Fruit fly (Drosophila melanogaster) whole organism, embryonic: ENCODE results near the gene CG46397.

Experiments used
- Awh ChIP-seq: fragments of 200-800 bp; sonication (Bioruptor generic); IDR thresholded peaks from 2 replicates; pipeline ENCODE4, ENCODE4 v1.3.6; 2022; ENCODE audit warnings: missing biosample characterization, missing genetic modification characterization
- BtbVII ChIP-seq: fragments of 200-800 bp; sonication (Bioruptor generic); optimal IDR thresholded peaks from 3 replicates; lab custom pipeline; 2017; ENCODE audit warnings: missing biosample characterization, mild to moderate bottlenecking, missing genetic modification characterization
- CG10209 ChIP-seq: fragments of 200-800 bp; sonication (Bioruptor generic); optimal IDR thresholded peaks from 3 replicates; lab custom pipeline; 2017; ENCODE audit warnings: missing biosample characterization, mild to moderate bottlenecking, missing genetic modification characterization, missing genetic modification reagents
- CG10431 ChIP-seq: fragments of 200-800 bp; sonication (Bioruptor generic); optimal IDR thresholded peaks from 3 replicates; lab custom pipeline; 2018; ENCODE audit warnings: missing biosample characterization, mild to moderate bottlenecking, missing genetic modification characterization
- CG11456 ChIP-seq: fragments of 200-800 bp; sonication (Bioruptor generic); IDR thresholded peaks from 3 replicates; pipeline ENCODE4 v1.3.6; 2022; ENCODE audit warnings: missing biosample characterization, missing genetic modification characterization
- CG11723 ChIP-seq: fragments of 200-800 bp; sonication (Bioruptor generic); optimal IDR thresholded peaks from 2 replicates; lab custom pipeline; 2017; ENCODE audit warnings: missing biosample characterization, mild to moderate bottlenecking, missing genetic modification characterization
- CG12769 ChIP-seq: fragments of 200-800 bp; sonication (Bioruptor generic); optimal IDR thresholded peaks from 2 replicates; lab custom pipeline; 2019; ENCODE audit warnings: missing biosample characterization, mild to moderate bottlenecking, missing genetic modification characterization, moderate library complexity
- CG13296 ChIP-seq: fragments of 200-800 bp; sonication (Bioruptor generic); optimal IDR thresholded peaks from 3 replicates; lab custom pipeline; 2018; ENCODE audit warnings: missing biosample characterization, mild to moderate bottlenecking, missing genetic modification characterization
- CG15479 ChIP-seq: fragments of 200-800 bp; sonication (Bioruptor generic); optimal IDR thresholded peaks from 3 replicates; lab custom pipeline; 2019; ENCODE audit warnings: missing biosample characterization, mild to moderate bottlenecking, missing genetic modification characterization, moderate library complexity
- CG16813 ChIP-seq: fragments of 200-800 bp; sonication (Bioruptor generic); IDR thresholded peaks from 3 replicates; pipeline ENCODE4 v1.3.6; 2022; ENCODE audit warnings: missing biosample characterization, missing genetic modification characterization; ENCODE audit not compliant: partially characterized antibody
- CG17359 ChIP-seq: fragments of 200-800 bp; sonication (Bioruptor generic); optimal IDR thresholded peaks from 3 replicates; lab custom pipeline; 2018; ENCODE audit warnings: missing biosample characterization, mild to moderate bottlenecking, missing genetic modification characterization, moderate library complexity
- CG2120 ChIP-seq: fragments of 200-800 bp; sonication (Bioruptor generic); optimal IDR thresholded peaks from 3 replicates; lab custom pipeline; 2016; ENCODE audit warnings: missing biosample characterization, missing genetic modification characterization
- CG32772 ChIP-seq: fragments of 200-800 bp; sonication (Bioruptor generic); IDR thresholded peaks from 2 replicates; pipeline ENCODE4 v1.3.6; 2022; ENCODE audit warnings: missing biosample characterization, missing genetic modification characterization
- CG7745 ChIP-seq: fragments of 200-800 bp; sonication (Bioruptor generic); optimal IDR thresholded peaks from 2 replicates; lab custom pipeline; 2018; ENCODE audit warnings: missing biosample characterization, mild to moderate bottlenecking, missing genetic modification characterization, moderate library complexity
- CG7928 ChIP-seq: fragments of 200-800 bp; sonication (Bioruptor generic); optimal IDR thresholded peaks from 2 replicates; lab custom pipeline; 2017; ENCODE audit warnings: missing biosample characterization, mild to moderate bottlenecking, missing genetic modification characterization
- CG9876 ChIP-seq: fragments of 200-800 bp; sonication (Bioruptor generic); optimal IDR thresholded peaks from 2 replicates; lab custom pipeline; 2016; ENCODE audit warnings: missing biosample characterization, missing genetic modification characterization
- Drgx ChIP-seq: fragments of 200-800 bp; sonication (Bioruptor generic); IDR thresholded peaks from 2 replicates; pipeline ENCODE4 v1.3.6; 2022; ENCODE audit warnings: missing biosample characterization, missing genetic modification characterization
- Mrtf ChIP-seq: fragments of 200-800 bp; sonication (Bioruptor generic); IDR thresholded peaks from 3 replicates; pipeline ENCODE4 v1.3.6; 2022; ENCODE audit warnings: missing biosample characterization, missing genetic modification characterization
- Myb ChIP-seq: fragments of 200-800 bp; sonication (Bioruptor generic); optimal IDR thresholded peaks from 2 replicates; lab custom pipeline; 2016; ENCODE audit warnings: missing biosample characterization, missing genetic modification characterization
- Rx ChIP-seq: fragments of 200-800 bp; sonication (Bioruptor generic); IDR thresholded peaks from 2 replicates; pipeline ENCODE4 v1.3.6; 2022; ENCODE audit warnings: missing biosample characterization, missing genetic modification characterization
- Taf1 ChIP-seq: fragments of 200-800 bp; sonication (Bioruptor generic); IDR thresholded peaks from 2 replicates; pipeline ENCODE4 v1.3.6; 2022; ENCODE audit warnings: missing biosample characterization, missing genetic modification characterization
- abd-A ChIP-seq: fragments of 200-800 bp; sonication (Bioruptor generic); optimal IDR thresholded peaks from 3 replicates; lab custom pipeline; 2019; ENCODE audit warnings: missing biosample characterization, mild to moderate bottlenecking, missing genetic modification characterization, moderate library complexity
- al ChIP-seq: fragments of 200-800 bp; sonication (Bioruptor generic); IDR thresholded peaks from 2 replicates; pipeline ENCODE4 v1.3.6; 2022; ENCODE audit warnings: missing biosample characterization, missing genetic modification characterization
- ash1 ChIP-seq: fragments of 200-800 bp; sonication (Bioruptor generic); optimal IDR thresholded peaks from 2 replicates; lab custom pipeline; 2018; ENCODE audit warnings: missing biosample characterization, mild to moderate bottlenecking, missing genetic modification characterization
- bsh ChIP-seq, 2 experiments: fragments of 200-800 bp; sonication (Bioruptor generic); optimal IDR thresholded peaks; 2 replicates each; lab custom pipeline; 2017 to 2018; ENCODE audit warnings: mild to moderate bottlenecking in 2 of 2, missing biosample characterization in 2 of 2, missing genetic modification characterization in 2 of 2, moderate library complexity in 1 of 2
- chif ChIP-seq, 2 experiments: fragments of 200-800 bp; sonication (Bioruptor generic); optimal IDR thresholded peaks; 3 replicates each; lab custom pipeline; 2016; ENCODE audit warnings: missing biosample characterization in 2 of 2, missing genetic modification characterization in 2 of 2
- chm ChIP-seq: fragments of 200-800 bp; sonication (Bioruptor generic); IDR thresholded peaks from 2 replicates; pipeline ENCODE4 v1.3.6; 2022; ENCODE audit warnings: missing biosample characterization, missing genetic modification characterization
- crol ChIP-seq: fragments of 200-800 bp; sonication (Bioruptor generic); IDR thresholded peaks from 2 replicates; pipeline ENCODE4 v1.3.6; 2022; ENCODE audit warnings: missing biosample characterization, missing genetic modification characterization
- danr ChIP-seq: fragments of 200-800 bp; sonication (Bioruptor generic); IDR thresholded peaks from 2 replicates; pipeline ENCODE4 v1.3.6; 2022; ENCODE audit warnings: missing biosample characterization, missing genetic modification characterization
- dati ChIP-seq: fragments of 200-800 bp; sonication (Bioruptor generic); IDR thresholded peaks from 2 replicates; pipeline ENCODE4 v1.3.6; 2022; ENCODE audit warnings: missing biosample characterization, missing genetic modification characterization
- eyg ChIP-seq: fragments of 200-800 bp; sonication (Bioruptor generic); optimal IDR thresholded peaks from 3 replicates; lab custom pipeline; 2016; ENCODE audit warnings: missing biosample characterization, missing genetic modification characterization
- gcm2 ChIP-seq: fragments of 200-800 bp; sonication (Bioruptor generic); optimal IDR thresholded peaks from 2 replicates; lab custom pipeline; 2016; ENCODE audit warnings: missing biosample characterization, missing genetic modification characterization
- ken ChIP-seq: fragments of 200-800 bp; sonication (Bioruptor generic); IDR thresholded peaks from 3 replicates; pipeline ENCODE4 v1.3.6; 2022; ENCODE audit warnings: missing biosample characterization, missing genetic modification characterization
- lbe ChIP-seq: fragments of 200-800 bp; sonication (Bioruptor generic); optimal IDR thresholded peaks from 2 replicates; lab custom pipeline; 2016; ENCODE audit warnings: missing biosample characterization, mild to moderate bottlenecking, missing genetic modification characterization
- nom ChIP-seq: fragments of 200-800 bp; sonication (Bioruptor generic); optimal IDR thresholded peaks from 2 replicates; lab custom pipeline; 2017; ENCODE audit warnings: missing biosample characterization, missing genetic modification characterization, mild to moderate bottlenecking, moderate library complexity, missing genetic modification reagents
- onecut ChIP-seq: fragments of 200-800 bp; sonication (Bioruptor generic); IDR thresholded peaks from 2 replicates; pipeline ENCODE4 v1.3.6; 2022; ENCODE audit warnings: missing biosample characterization, missing genetic modification characterization
- pita ChIP-seq: fragments of 200-800 bp; sonication (Bioruptor generic); optimal IDR thresholded peaks from 2 replicates; lab custom pipeline; 2017; ENCODE audit warnings: missing biosample characterization, mild to moderate bottlenecking, missing genetic modification characterization
- prd ChIP-seq, 3 experiments: fragments of >200 bp in 2 of 3; fragments of 200-800 bp in 1 of 3; sonication (Bioruptor generic) in 1 of 3; optimal IDR thresholded peaks in 2 of 3; IDR thresholded peaks in 1 of 3; 2 replicates in 2 of 3; 3 replicates in 1 of 3; pipeline versions ENCODE4 v1.3.6 to Lab custom; 2017 to 2022; ENCODE audit warnings: missing biosample characterization in 1 of 3, missing genetic modification characterization in 1 of 3
- row ChIP-seq: fragments of 200-800 bp; sonication (Bioruptor generic); IDR thresholded peaks from 3 replicates; pipeline ENCODE4 v1.3.6; 2022; ENCODE audit warnings: missing biosample characterization, missing genetic modification characterization
- sens ChIP-seq: fragments of 200-800 bp; sonication (Bioruptor generic); peaks from one replicate; lab custom pipeline; 2016; ENCODE audit warnings: missing biosample characterization, missing genetic modification characterization
- sim ChIP-seq: fragments of 200-800 bp; sonication (Bioruptor generic); IDR thresholded peaks from 2 replicates; pipeline ENCODE4 v1.3.6; 2022; ENCODE audit warnings: missing biosample characterization, missing genetic modification characterization
- stc ChIP-seq: fragments of 200-800 bp; sonication (Bioruptor generic); IDR thresholded peaks from 2 replicates; pipeline ENCODE4 v1.3.6; 2022; ENCODE audit warnings: missing biosample characterization, missing genetic modification characterization
- tap ChIP-seq: fragments of 200-800 bp; optimal IDR thresholded peaks from 3 replicates; lab custom pipeline; 2019; ENCODE audit warnings: missing biosample characterization, mild to moderate bottlenecking, missing genetic modification characterization, moderate library complexity
- unpg ChIP-seq: fragments of 200-800 bp; sonication (Bioruptor generic); optimal IDR thresholded peaks from 3 replicates; lab custom pipeline; 2018; ENCODE audit warnings: missing biosample characterization, mild to moderate bottlenecking, missing genetic modification characterization, moderate library complexity
- vvl ChIP-seq: fragments of 200-800 bp; sonication (Bioruptor generic); IDR thresholded peaks from 2 replicates; pipeline ENCODE4 v1.3.6; 2022; ENCODE audit warnings: missing biosample characterization, missing genetic modification characterization

The CG46397 gene

dm6 chr2L:8901882-8902281 is 45.2 kb upstream of the CG46397 start:
- TF ChIP-seq Awh (peak; percentile 69), CG11723 (GFP tag; lab: Kevin White, UChicago) (no peak), pita (GFP tag; lab: Kevin White, UChicago) (no peak), gcm2 (GFP tag; lab: Kevin White, UChicago) (no peak), abd-A (tag; lab: Kevin White, UChicago) (peak; percentile 3), vvl (GFP tag; lab: Robert Waterston, UW) (peak; percentile 71; the same call in 1 of the 2 replicates)
- TF ChIP-seq, all 482 proteins: peak for 3

- TF ChIP-seq CG13296 (GFP tag; lab: Kevin White, UChicago): no peak
- peak; percentile 13 for TF ChIP-seq sens (GFP tag; lab: Kevin White, UChicago)
Observed at dm6 chr2L:8906279-8906678, 40.8 kb upstream of the CG46397 start.

- no peak for TF ChIP-seq CG15479 (GFP tag; lab: Kevin White, UChicago)
- no peak for TF ChIP-seq BtbVII (GFP tag; lab: Kevin White, UChicago)
- no peak for TF ChIP-seq sim (GFP tag; lab: Robert Waterston, UW)
- no peak for TF ChIP-seq CG17359 (tag; lab: Kevin White, UChicago)
- no peak for TF ChIP-seq stc (GFP tag; lab: Robert Waterston, UW)
- no peak for TF ChIP-seq Mrtf (GFP tag; lab: Robert Waterston, UW)
- TF ChIP-seq crol (GFP tag; lab: Robert Waterston, UW): peak; percentile 54; the same call in 1 of the 2 replicates
- TF ChIP-seq CG12769 (tag; lab: Kevin White, UChicago): peak; percentile 4
- TF ChIP-seq CG7745: no peak
- TF ChIP-seq ash1 (GFP tag; lab: Kevin White, UChicago): no peak
Observed at dm6 chr2L:8915709-8916108, 31.4 kb upstream of the CG46397 start.

- TF ChIP-seq nom (GFP tag; lab: Kevin White, UChicago): peak; percentile 7
- TF ChIP-seq eyg: no peak
- no peak for TF ChIP-seq CG16813
- TF ChIP-seq tap: no peak
- TF ChIP-seq chm (GFP tag; lab: Robert Waterston, UW): no peak
- no peak for TF ChIP-seq ken
- no peak for TF ChIP-seq stc (GFP tag; lab: Robert Waterston, UW)
- no peak for TF ChIP-seq unpg
- no peak for TF ChIP-seq dati
- no peak for TF ChIP-seq CG32772
- no peak for TF ChIP-seq chif (GFP tag; optimal IDR thresholded peaks at IDR 0.05; lab: Kevin White, UChicago)
- TF ChIP-seq sens (GFP tag; lab: Kevin White, UChicago): peak; percentile 21
- TF ChIP-seq CG10431 (GFP tag; lab: Kevin White, UChicago): no peak
- TF ChIP-seq bsh (GFP tag; optimal IDR thresholded peaks at IDR 0.05; lab: Kevin White, UChicago): peak in 1 of 2 experiments; percentile 29
- TF ChIP-seq Rx (GFP tag; lab: Robert Waterston, UW): no peak
- no peak for TF ChIP-seq CG2120 (GFP tag; lab: Kevin White, UChicago)
- peak; percentile 44; the same call in 1 of the 2 replicates for TF ChIP-seq Drgx
- TF ChIP-seq danr (GFP tag; lab: Robert Waterston, UW): no peak
- TF ChIP-seq CG11456 (GFP tag; lab: Robert Waterston, UW): no peak
Observed at dm6 chr2L:8919638-8920037, 27.4 kb upstream of the CG46397 start.

dm6 chr2L:8920294-8920693 is 26.8 kb upstream of the CG46397 start:
- TF ChIP-seq CG9876 (GFP tag; lab: Kevin White, UChicago) (no peak), CG10209 (GFP tag; lab: Kevin White, UChicago) (no peak), CG17359 (tag; lab: Kevin White, UChicago) (peak; percentile 51), vvl (GFP tag; lab: Robert Waterston, UW) (0 out of 2 replicates have a peak, but pooled peaks have one; percentile 37), bsh (GFP tag; optimal IDR thresholded peaks at IDR 0.05; lab: Kevin White, UChicago) (peak; percentile 32 to 53), Myb (GFP tag; lab: Kevin White, UChicago) (no peak), Taf1 (no peak), Drgx (peak; percentile 61), onecut (no peak), CG7928 (no peak), lbe (GFP tag; lab: Kevin White, UChicago) (peak; percentile 79), row (0 out of 3 replicates have a peak, but pooled peaks have one; percentile 35), prd (optimal IDR thresholded peaks at IDR 0.05; lab: Kevin White, UChicago) (no peak), prd (GFP tag; IDR thresholded peaks at IDR 0.05; lab: Robert Waterston, UW) (peak; percentile 24; the same call in 1 of the 3 replicates), al (GFP tag; lab: Robert Waterston, UW) (no peak)
